Worm (Caenorhabditis elegans): ENCODE data around the gene F52E1.5.
A peak's percentile ranks its signal among the peaks of the same experiment; 100 is the strongest.

DNA sequence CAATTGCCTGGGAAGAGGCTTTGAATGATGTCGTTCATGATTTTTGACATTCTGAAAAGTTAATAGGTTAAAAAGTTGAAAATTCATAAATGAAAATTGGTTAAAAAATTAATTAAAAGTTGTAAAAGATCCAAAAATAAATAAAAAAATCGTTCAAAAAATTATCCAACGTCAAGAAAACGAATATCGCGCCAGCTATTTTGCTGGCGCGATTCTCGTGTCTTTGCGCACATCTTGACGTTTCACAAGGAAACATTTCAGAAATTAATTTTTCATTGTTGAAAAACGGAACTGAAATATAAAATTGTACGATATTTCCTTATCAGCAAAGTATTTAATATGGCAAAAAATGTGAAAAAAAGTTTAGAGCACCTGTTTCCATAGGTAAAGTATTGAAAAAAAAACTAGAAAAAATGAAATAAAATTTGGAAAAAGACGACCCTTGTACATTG, 20.2 kb upstream of the F52E1.5 start, which contains the start of gene mpdu-1:
- TF ChIP-seq nhr-237 (tag; optimal IDR thresholded peaks at IDR 0.05) (no peak), sem-2 (GFP tag; optimal IDR thresholded peaks at IDR 0.05) (no peak), snpc-4 (tag; optimal IDR thresholded peaks at IDR 0.05) (no peak), lsy-2 (tag; optimal IDR thresholded peaks at IDR 0.05) (peak; percentile 23)

All from whole organism, mixed stage, embryonic.